Worm (Caenorhabditis elegans) whole organism, young adult: Measurements from ENCODE around the gene gpd-2.

ENCODE experiments used
- B0019.2 ChIP-seq: fragments of 200-800 bp; sonication (Bioruptor generic); conservative IDR thresholded peaks from 2 replicates; pipeline ENCODE4 v1.3.6; 2022; ENCODE audit warnings: missing genetic modification reagents, missing genetic modification characterization, missing compliant biosample characterization
- C06A6.2 ChIP-seq: fragments of 200-800 bp; sonication (Bioruptor generic); conservative IDR thresholded peaks from 2 replicates; pipeline ENCODE4 v1.3.6; 2022; ENCODE audit warnings: missing genetic modification characterization, missing compliant biosample characterization
- F57C9.4 ChIP-seq: sonication (generic microtip); optimal IDR thresholded peaks from 2 replicates; lab custom pipeline; 2017; ENCODE audit warnings: mild to moderate bottlenecking, missing genetic modification characterization, missing compliant biosample characterization
- K11D2.4 ChIP-seq: fragments of 200-800 bp; sonication (Bioruptor generic); IDR thresholded peaks from 2 replicates; pipeline ENCODE4 v1.3.6; 2022; ENCODE audit warnings: missing genetic modification reagents, missing genetic modification characterization, missing compliant biosample characterization
- T26A5.8 ChIP-seq: sonication (generic microtip); optimal IDR thresholded peaks from 2 replicates; lab custom pipeline; 2016; ENCODE audit warnings: missing genetic modification characterization, missing compliant biosample characterization
- Y53G8AR.9 ChIP-seq: fragments of 200-800 bp; sonication (Bioruptor generic); conservative IDR thresholded peaks from 2 replicates; pipeline ENCODE4 v1.3.6; 2022; ENCODE audit warnings: missing genetic modification reagents, missing genetic modification characterization, missing compliant biosample characterization
- Y56A3A.18 ChIP-seq: fragments of 200-800 bp; sonication (Bioruptor generic); IDR thresholded peaks from 2 replicates; pipeline ENCODE4 v1.3.6; 2022; ENCODE audit warnings: missing genetic modification reagents, missing genetic modification characterization, missing compliant biosample characterization
- Y67H2A.10 ChIP-seq: fragments of 200-800 bp; sonication (Bioruptor generic); conservative IDR thresholded peaks from 2 replicates; pipeline ENCODE4 v1.3.6; 2022; ENCODE audit warnings: missing genetic modification reagents, missing genetic modification characterization, missing compliant biosample characterization
- ZK185.1 ChIP-seq: sonication (generic microtip); optimal IDR thresholded peaks from 2 replicates; lab custom pipeline; 2016; ENCODE audit warnings: mild to moderate bottlenecking, missing genetic modification characterization, missing compliant biosample characterization; ENCODE audit not compliant: poor library complexity, severe bottlenecking
- aptf-3 ChIP-seq: fragments of 200-800 bp; sonication (Bioruptor generic); IDR thresholded peaks from 2 replicates; pipeline ENCODE4 v1.3.6; 2022; ENCODE audit warnings: missing genetic modification characterization, missing compliant biosample characterization
- cebp-1 ChIP-seq, 2 experiments: fragments of 200-800 bp in 1 of 2; sonication (Bioruptor generic) in 1 of 2; sonication (generic microtip) in 1 of 2; IDR thresholded peaks in 1 of 2; optimal IDR thresholded peaks in 1 of 2; 2 replicates each; pipeline versions ENCODE4 v1.3.6 to Lab custom; 2017 to 2022; ENCODE audit warnings: missing compliant biosample characterization in 2 of 2, missing genetic modification characterization in 2 of 2, mild to moderate bottlenecking in 1 of 2, missing genetic modification reagents in 1 of 2, moderate library complexity in 1 of 2
- cebp-2 ChIP-seq: fragments of 200-800 bp; sonication (Bioruptor generic); IDR thresholded peaks from 2 replicates; pipeline ENCODE4 v1.3.6; 2022; ENCODE audit warnings: missing genetic modification characterization, missing compliant biosample characterization
- dpff-1 ChIP-seq: sonication (generic microtip); optimal IDR thresholded peaks from 2 replicates; lab custom pipeline; 2017; ENCODE audit warnings: mild to moderate bottlenecking, missing genetic modification characterization, missing compliant biosample characterization
- egl-18 ChIP-seq: fragments of 200-800 bp; sonication (Bioruptor generic); IDR thresholded peaks from 2 replicates; pipeline ENCODE4 v1.3.6; 2022; ENCODE audit warnings: missing genetic modification reagents, missing genetic modification characterization, missing compliant biosample characterization
- egl-44 ChIP-seq: fragments of 200-800 bp; sonication (Bioruptor generic); IDR thresholded peaks from 2 replicates; pipeline ENCODE4 v1.3.6; 2022; ENCODE audit warnings: missing genetic modification reagents, missing genetic modification characterization, missing compliant biosample characterization
- egrh-3 ChIP-seq: fragments of 200-800 bp; sonication (Bioruptor generic); IDR thresholded peaks from 2 replicates; pipeline ENCODE4 v1.3.6; 2022; ENCODE audit warnings: missing genetic modification reagents, missing genetic modification characterization, missing compliant biosample characterization
- ekl-4 ChIP-seq: fragments of 200-800 bp; sonication (Bioruptor generic); IDR thresholded peaks from 2 replicates; pipeline ENCODE4 v1.3.6; 2022; ENCODE audit warnings: missing genetic modification reagents, missing genetic modification characterization, missing compliant biosample characterization
- hmg-20 ChIP-seq: fragments of 200-800 bp; sonication (Bioruptor generic); IDR thresholded peaks from 2 replicates; pipeline ENCODE4 v1.3.6; 2022; ENCODE audit warnings: missing genetic modification reagents, missing genetic modification characterization, missing compliant biosample characterization
- hsf-1 ChIP-seq: fragments of 200-800 bp; sonication (Bioruptor generic); IDR thresholded peaks from 2 replicates; pipeline ENCODE4 v1.3.6; 2022; ENCODE audit warnings: missing genetic modification reagents, missing genetic modification characterization, missing compliant biosample characterization
- lag-1 ChIP-seq: fragments of 200-800 bp; sonication (Bioruptor generic); IDR thresholded peaks from 2 replicates; pipeline ENCODE4 v1.3.6; 2022; ENCODE audit warnings: missing genetic modification reagents, missing genetic modification characterization, missing compliant biosample characterization
- lin-26 ChIP-seq: fragments of 200-800 bp; sonication (Bioruptor generic); IDR thresholded peaks from 2 replicates; pipeline ENCODE4 v1.3.6; 2022; ENCODE audit warnings: missing genetic modification reagents, missing genetic modification characterization, missing compliant biosample characterization
- lir-1 ChIP-seq: fragments of 200-800 bp; sonication (Bioruptor generic); conservative IDR thresholded peaks from 2 replicates; pipeline ENCODE4 v1.3.6; 2022; ENCODE audit warnings: missing genetic modification reagents, missing genetic modification characterization, missing compliant biosample characterization
- madf-3 ChIP-seq: fragments of 200-800 bp; sonication (Bioruptor generic); IDR thresholded peaks from 2 replicates; pipeline ENCODE4 v1.3.6; 2022; ENCODE audit warnings: missing genetic modification reagents, missing genetic modification characterization, missing compliant biosample characterization
- madf-6 ChIP-seq: fragments of 200-800 bp; sonication (Bioruptor generic); IDR thresholded peaks from 2 replicates; pipeline ENCODE4 v1.3.6; 2022; ENCODE audit warnings: missing genetic modification reagents, missing genetic modification characterization, missing compliant biosample characterization
- mcd-1 ChIP-seq: fragments of 200-800 bp; sonication (Bioruptor generic); IDR thresholded peaks from 2 replicates; pipeline ENCODE4 v1.3.6; 2022; ENCODE audit warnings: missing genetic modification reagents, missing genetic modification characterization, missing compliant biosample characterization
- mel-28 ChIP-seq: sonication (generic microtip); optimal IDR thresholded peaks from 2 replicates; lab custom pipeline; 2016; ENCODE audit warnings: borderline replicate concordance, mild to moderate bottlenecking, missing genetic modification characterization, missing compliant biosample characterization
- nfya-1 ChIP-seq: sonication (generic microtip); optimal IDR thresholded peaks from 2 replicates; lab custom pipeline; 2017; ENCODE audit warnings: antibody characterized with exemption, missing compliant biosample characterization, missing genetic modification characterization, borderline replicate concordance; ENCODE audit not compliant: insufficient read depth
- nfyb-1 ChIP-seq: fragments of 200-800 bp; sonication (Bioruptor generic); IDR thresholded peaks from 2 replicates; pipeline ENCODE4 v1.3.6; 2022; ENCODE audit warnings: missing genetic modification reagents, missing genetic modification characterization, missing compliant biosample characterization
- nhr-120 ChIP-seq: fragments of 200-800 bp; sonication (Bioruptor generic); IDR thresholded peaks from 2 replicates; pipeline ENCODE4 v1.3.6; 2022; ENCODE audit warnings: missing genetic modification characterization, missing compliant biosample characterization
- nhr-90 ChIP-seq: sonication (generic microtip); optimal IDR thresholded peaks from 2 replicates; lab custom pipeline; 2016; ENCODE audit warnings: missing genotype, mild to moderate bottlenecking, missing genetic modification characterization, missing compliant biosample characterization
- pbrm-1 ChIP-seq: fragments of 200-800 bp; sonication (Bioruptor generic); IDR thresholded peaks from 2 replicates; pipeline ENCODE4 v1.3.6; 2022; ENCODE audit warnings: missing genetic modification reagents, missing genetic modification characterization, missing compliant biosample characterization
- snpc-4 ChIP-seq, 5 experiments: fragments of 150-350 bp in 1 of 5; sonication (generic microtip) in 4 of 5; optimal IDR thresholded peaks; 2 replicates each; lab custom pipeline; 2014 to 2018; ENCODE audit warnings: missing genetic modification characterization in 5 of 5, missing biosample characterization in 3 of 5, antibody characterized with exemption in 2 of 5, mild to moderate bottlenecking in 2 of 5, missing compliant biosample characterization in 2 of 5, missing genotype in 2 of 5, moderate library complexity in 2 of 5, missing genetic modification reagents in 1 of 5
- tbp1 ChIP-seq: fragments of 200-800 bp; sonication (Bioruptor generic); optimal IDR thresholded peaks from 2 replicates; lab custom pipeline; 2018; ENCODE audit warnings: mild to moderate bottlenecking, missing genetic modification characterization, missing compliant biosample characterization
- ztf-18 ChIP-seq: sonication (generic microtip); optimal IDR thresholded peaks from 2 replicates; lab custom pipeline; 2016; ENCODE audit warnings: missing genotype, mild to moderate bottlenecking, missing genetic modification characterization, missing compliant biosample characterization
- ztf-28 ChIP-seq: fragments of 200-800 bp; sonication (Bioruptor generic); IDR thresholded peaks from 2 replicates; pipeline ENCODE4 v1.3.6; 2022; ENCODE audit warnings: missing genetic modification reagents, missing genetic modification characterization, missing compliant biosample characterization

Gene gpd-2

ce11 chrX:3112946-3113427 lies 1.5 kb downstream of the gpd-2 start, which contains the start of gene gpd-3 (continued):
- TF ChIP-seq lin-26 (GFP tag; lab: Robert Waterston, UW) (peak; percentile 61; the same call in 1 of the 2 replicates), egl-44 (no peak; the same call in 1 of the 2 replicates), T26A5.8 (tag; lab: Kevin White, UChicago) (no peak), nhr-90 (no peak), egl-18 (GFP tag; lab: Robert Waterston, UW) (no peak), ekl-4 (GFP tag; lab: Robert Waterston, UW) (0 out of 2 replicates have a peak, but pooled peaks have one; percentile 16), B0019.2 (no peak), K11D2.4 (GFP tag; lab: Robert Waterston, UW) (0 out of 2 replicates have a peak, but pooled peaks have one; percentile 49), Y67H2A.10 (GFP tag; lab: Robert Waterston, UW) (no peak), ztf-18 (no peak), tbp1 (GFP tag; lab: Kevin White, UChicago) (peak; percentile 28), F57C9.4 (tag; lab: Kevin White, UChicago) (no peak), nfyb-1 (peak; percentile 31; the same call in 1 of the 2 replicates), cebp-1 (GFP tag; IDR thresholded peaks at IDR 0.05; lab: Robert Waterston, UW) (peak; percentile 40; the same call in 1 of the 2 replicates), cebp-1 (tag; optimal IDR thresholded peaks at IDR 0.05; lab: Kevin White, UChicago) (peak; percentile 45), egrh-3 (no peak), ztf-28 (GFP tag; lab: Robert Waterston, UW) (no peak), lag-1 (GFP tag; lab: Robert Waterston, UW) (0 out of 2 replicates have a peak, but pooled peaks have one; percentile 6), snpc-4 (GFP tag; optimal IDR thresholded peaks at IDR 0.05; lab: Kevin White, UChicago) (no peak), snpc-4 (tag; optimal IDR thresholded peaks at IDR 0.05; lab: Kevin White, UChicago) (no peak), dpff-1 (no peak), mel-28 (tag; lab: Kevin White, UChicago) (no peak), ZK185.1 (tag; lab: Kevin White, UChicago) (peak; percentile 15), lir-1 (no peak), nfya-1 (no peak), Y56A3A.18 (GFP tag; lab: Robert Waterston, UW) (peak; percentile 59; the same call in 1 of the 2 replicates), cebp-2 (GFP tag; lab: Robert Waterston, UW) (no peak; the same call in 1 of the 2 replicates)

ce11 chrX:3112278-3112677 lies 2.2 kb downstream of the gpd-2 start:
- TF ChIP-seq mcd-1 (GFP tag; lab: Robert Waterston, UW) (peak; percentile 45), cebp-2 (GFP tag; lab: Robert Waterston, UW) (0 out of 2 replicates have a peak, but pooled peaks have one; percentile 27), pbrm-1 (GFP tag; lab: Robert Waterston, UW) (peak; percentile 16; the same call in 1 of the 2 replicates), Y53G8AR.9 (GFP tag; lab: Robert Waterston, UW) (0 out of 2 replicates have a peak, but pooled peaks have one; percentile 64), madf-3 (0 out of 2 replicates have a peak, but pooled peaks have one; percentile 53), C06A6.2 (GFP tag; lab: Robert Waterston, UW) (0 out of 2 replicates have a peak, but pooled peaks have one; percentile 20), hsf-1 (GFP tag; lab: Robert Waterston, UW) (0 out of 2 replicates have a peak, but pooled peaks have one; percentile 9), nhr-120 (GFP tag; lab: Robert Waterston, UW) (0 out of 2 replicates have a peak, but pooled peaks have one; percentile 65), aptf-3 (0 out of 2 replicates have a peak, but pooled peaks have one; percentile 64), hmg-20 (GFP tag; lab: Robert Waterston, UW) (0 out of 2 replicates have a peak, but pooled peaks have one; percentile 9), madf-6 (peak; percentile 27; the same call in 1 of the 2 replicates)
